Fruit fly (Drosophila melanogaster): ENCODE measurements around the gene wtrw.

DNA sequence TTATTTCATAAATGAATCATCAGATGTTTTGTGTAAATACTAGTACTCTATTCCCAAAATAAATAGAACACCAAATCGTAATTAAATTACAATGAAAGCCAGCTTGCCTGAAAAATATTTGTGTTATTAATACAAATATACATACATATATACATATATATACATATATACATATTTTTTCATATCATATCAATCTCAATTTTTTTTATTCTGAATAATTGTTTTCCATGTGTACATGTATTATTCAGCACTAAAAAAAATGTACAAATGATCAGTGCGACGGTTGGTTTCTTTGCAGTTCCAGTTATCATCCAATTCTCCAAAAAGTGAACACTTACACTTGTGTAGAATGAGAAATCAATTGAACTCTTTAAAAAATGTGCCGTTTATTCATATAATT, 22.4 kb downstream of the wtrw start, which contains the start of gene kipf:
- no peak for TF ChIP-seq psq (optimal IDR thresholded peaks at IDR 0.05)
- TF ChIP-seq Sin3A (optimal IDR thresholded peaks at IDR 0.05) = no peak
- TF ChIP-seq Myc (optimal IDR thresholded peaks at IDR 0.05) = no peak
